Worm (Caenorhabditis elegans) whole organism, L4 larva: ENCODE data around the gene pcp-5.

Source experiments
- D1046.2 ChIP-seq: fragments of 200-800 bp; sonication (Bioruptor generic); IDR thresholded peaks from 2 replicates; pipeline ENCODE4 v1.3.6; 2022; ENCODE audit warnings: missing genetic modification characterization, missing compliant biosample characterization
- F26F4.8 ChIP-seq: fragments of 200-800 bp; sonication (Bioruptor generic); conservative IDR thresholded peaks from 2 replicates; pipeline ENCODE4 v1.3.6; 2022; ENCODE audit warnings: missing genetic modification characterization, missing compliant biosample characterization
- F37D6.2 ChIP-seq: sonication (generic microtip); optimal IDR thresholded peaks from 2 replicates; lab custom pipeline; 2016; ENCODE audit warnings: mild to moderate bottlenecking, missing genetic modification characterization, missing compliant biosample characterization
- R02D3.7 ChIP-seq: fragments of 150-350 bp; sonication (generic microtip); optimal IDR thresholded peaks from 3 replicates; lab custom pipeline; 2014; ENCODE audit warnings: missing biosample characterization, missing genetic modification characterization
- T20F7.1 ChIP-seq: fragments of 200-800 bp; sonication (Bioruptor generic); optimal IDR thresholded peaks from 2 replicates; lab custom pipeline; 2018; ENCODE audit warnings: mild to moderate bottlenecking, missing genetic modification characterization, missing compliant biosample characterization
- aha-1 ChIP-seq: fragments of 150-350 bp; peaks from one replicate; lab custom pipeline; 2014; ENCODE audit warnings: missing biosample characterization, missing genetic modification characterization
- ama-1 ChIP-seq: fragments of 150-350 bp; optimal IDR thresholded peaks from 2 replicates; lab custom pipeline; 2014; ENCODE audit warnings: inconsistent platforms, mixed read lengths
- ceh-32 ChIP-seq: sonication (generic microtip); optimal IDR thresholded peaks from 2 replicates; lab custom pipeline; 2016; ENCODE audit warnings: mild to moderate bottlenecking, missing genetic modification characterization, missing compliant biosample characterization; ENCODE audit not compliant: poor library complexity
- cey-2 ChIP-seq: sonication (generic microtip); optimal IDR thresholded peaks from 3 replicates; lab custom pipeline; 2017; ENCODE audit warnings: missing genetic modification characterization, mild to moderate bottlenecking, missing compliant biosample characterization, antibody characterized with exemption, borderline replicate concordance; ENCODE audit not compliant: insufficient read depth
- daf-16 ChIP-seq, 3 experiments: sonication (generic microtip); optimal IDR thresholded peaks; 2 replicates each; lab custom pipeline; 2016 to 2017; ENCODE audit warnings: missing genetic modification characterization in 3 of 3, missing genetic modification reagents in 3 of 3, mild to moderate bottlenecking in 2 of 3, missing compliant biosample characterization in 2 of 3, missing biosample characterization in 1 of 3, moderate library complexity in 1 of 3
- dmd-6 ChIP-seq: fragments of 200-800 bp; sonication (Bioruptor generic); IDR thresholded peaks from 2 replicates; pipeline ENCODE4 v1.3.6; 2022; ENCODE audit warnings: missing genetic modification reagents, missing genetic modification characterization, missing compliant biosample characterization
- dve-1 ChIP-seq: sonication (generic microtip); optimal IDR thresholded peaks from 2 replicates; lab custom pipeline; 2017; ENCODE audit warnings: antibody characterized with exemption, mild to moderate bottlenecking, missing genetic modification characterization, missing compliant biosample characterization; ENCODE audit not compliant: insufficient read depth
- egl-43 ChIP-seq: fragments of 200-800 bp; sonication (Bioruptor generic); IDR thresholded peaks from 2 replicates; pipeline ENCODE4 v1.3.6; 2022; ENCODE audit warnings: missing genetic modification reagents, missing genetic modification characterization, missing compliant biosample characterization
- fkh-10 ChIP-seq: fragments of 150-350 bp; optimal IDR thresholded peaks from 2 replicates; lab custom pipeline; 2014; ENCODE audit warnings: missing biosample characterization, missing genetic modification reagents, missing genetic modification characterization
- hlh-11 ChIP-seq: fragments of 200-800 bp; sonication (Bioruptor generic); optimal IDR thresholded peaks from 2 replicates; lab custom pipeline; 2018; ENCODE audit warnings: mild to moderate bottlenecking, missing genetic modification characterization, missing compliant biosample characterization
- hlh-30 ChIP-seq: sonication (generic microtip); optimal IDR thresholded peaks from 2 replicates; lab custom pipeline; 2017; ENCODE audit warnings: antibody characterized with exemption, mild to moderate bottlenecking, missing genetic modification characterization, missing compliant biosample characterization; ENCODE audit not compliant: insufficient read depth
- hmg-1.1 ChIP-seq: fragments of 200-800 bp; sonication (Bioruptor generic); IDR thresholded peaks from 2 replicates; pipeline ENCODE4 v1.3.6; 2022; ENCODE audit warnings: missing genetic modification reagents, missing genetic modification characterization, missing compliant biosample characterization
- lin-1 ChIP-seq: fragments of 200-800 bp; sonication (Bioruptor generic); IDR thresholded peaks from 2 replicates; pipeline ENCODE4 v1.3.6; 2022; ENCODE audit warnings: missing genetic modification reagents, missing genetic modification characterization, missing compliant biosample characterization
- lin-13 ChIP-seq: fragments of 150-350 bp; optimal IDR thresholded peaks from 2 replicates; lab custom pipeline; 2014; ENCODE audit warnings: missing biosample characterization, missing genetic modification reagents, missing genetic modification characterization
- lin-39 ChIP-seq: fragments of 150-350 bp; optimal IDR thresholded peaks from 2 replicates; lab custom pipeline; 2014; ENCODE audit warnings: missing biosample characterization, missing genetic modification reagents, missing genetic modification characterization
- lir-3 ChIP-seq: sonication (generic microtip); optimal IDR thresholded peaks from 2 replicates; lab custom pipeline; 2016; ENCODE audit warnings: mild to moderate bottlenecking, missing genetic modification characterization, missing compliant biosample characterization
- lsy-2 ChIP-seq, 2 experiments: fragments of 150-350 bp in 1 of 2; sonication (generic microtip) in 1 of 2; optimal IDR thresholded peaks; 2 replicates each; lab custom pipeline; 2014 to 2017; ENCODE audit warnings: missing biosample characterization in 2 of 2, missing genetic modification characterization in 2 of 2
- mdl-1 ChIP-seq, 2 experiments: fragments of 150-350 bp in 1 of 2; sonication (generic microtip) in 1 of 2; optimal IDR thresholded peaks; 2 replicates each; lab custom pipeline; 2014 to 2017; ENCODE audit warnings: missing biosample characterization in 2 of 2, missing genetic modification characterization in 2 of 2
- mxl-3 ChIP-seq: fragments of 200-800 bp; sonication (Bioruptor generic); optimal IDR thresholded peaks from 2 replicates; lab custom pipeline; 2018; ENCODE audit warnings: mild to moderate bottlenecking, missing genetic modification characterization, missing compliant biosample characterization
- nhr-25 ChIP-seq: sonication (generic microtip); optimal IDR thresholded peaks from 2 replicates; lab custom pipeline; 2017; ENCODE audit warnings: missing genetic modification characterization, mild to moderate bottlenecking, missing compliant biosample characterization, antibody characterized with exemption, moderate library complexity, borderline replicate concordance; ENCODE audit not compliant: insufficient read depth
- nhr-28 ChIP-seq: fragments of 150-350 bp; optimal IDR thresholded peaks from 2 replicates; lab custom pipeline; 2014; ENCODE audit warnings: missing biosample characterization, missing genetic modification characterization
- nhr-48 ChIP-seq: sonication (generic microtip); optimal IDR thresholded peaks from 2 replicates; lab custom pipeline; 2016; ENCODE audit warnings: mild to moderate bottlenecking, missing genetic modification characterization, missing compliant biosample characterization
- pha-4 ChIP-seq, 2 experiments: fragments of 150-350 bp in 1 of 2; fragments of 200-800 bp in 1 of 2; sonication (Bioruptor generic) in 1 of 2; IDR thresholded peaks in 1 of 2; optimal IDR thresholded peaks in 1 of 2; 2 replicates each; pipeline versions ENCODE4 v1.3.6 to Lab custom; 2014 to 2022; ENCODE audit warnings: missing genetic modification characterization in 2 of 2, missing genetic modification reagents in 2 of 2, missing biosample characterization in 1 of 2, missing compliant biosample characterization in 1 of 2
- saeg-2 ChIP-seq: fragments of 200-800 bp; sonication (Bioruptor generic); IDR thresholded peaks from 2 replicates; pipeline ENCODE4 v1.3.6; 2022; ENCODE audit warnings: missing genetic modification reagents, missing genetic modification characterization, missing compliant biosample characterization
- skn-1 ChIP-seq: fragments of 150-350 bp; optimal IDR thresholded peaks from 2 replicates; lab custom pipeline; 2014; ENCODE audit warnings: missing biosample characterization, missing genetic modification characterization
- snpc-4 ChIP-seq: fragments of 150-350 bp; optimal IDR thresholded peaks from 2 replicates; lab custom pipeline; 2014; ENCODE audit warnings: missing biosample characterization, missing genetic modification characterization
- spr-3 ChIP-seq: fragments of 200-800 bp; sonication (Bioruptor generic); optimal IDR thresholded peaks from 2 replicates; lab custom pipeline; 2018; ENCODE audit warnings: mild to moderate bottlenecking, missing genetic modification characterization, missing compliant biosample characterization
- tag-97 ChIP-seq: fragments of 200-800 bp; sonication (Bioruptor generic); IDR thresholded peaks from 2 replicates; pipeline ENCODE4 v1.3.6; 2022; ENCODE audit warnings: missing genetic modification characterization, missing compliant biosample characterization
- unc-39 ChIP-seq: sonication (generic microtip); optimal IDR thresholded peaks from 2 replicates; lab custom pipeline; 2017; ENCODE audit warnings: missing biosample characterization, missing genetic modification characterization
- unc-62 ChIP-seq, 3 experiments: fragments of 150-350 bp in 1 of 3; sonication (generic microtip); optimal IDR thresholded peaks in 2 of 3; peaks in 1 of 3; 1 replicate in 1 of 3; 2 replicates in 2 of 3; lab custom pipeline; 2014 to 2017; ENCODE audit warnings: missing biosample characterization in 3 of 3, missing genetic modification characterization in 3 of 3, missing genetic modification reagents in 3 of 3, missing genotype in 1 of 3
- vab-7 ChIP-seq: fragments of 200-800 bp; sonication (Bioruptor generic); IDR thresholded peaks from 2 replicates; pipeline ENCODE4 v1.3.6; 2022; ENCODE audit warnings: missing genetic modification reagents, missing genetic modification characterization, missing compliant biosample characterization

pcp-5 gene

ce11 chrIII:7911621-7912020 lies 4.2 kb upstream of the pcp-5 start, which contains the start of gene ZK688.7:
Gene ZK688.7 (minus strand): TSS chrIII:7911634.
- TF ChIP-seq nhr-28 (tag; lab: Kevin White, UChicago) = peak; percentile 60
- peak; percentile 56 for TF ChIP-seq hlh-11 (tag; lab: Kevin White, UChicago)
- no peak for TF ChIP-seq saeg-2 (GFP tag; lab: Robert Waterston, UW)
- TF ChIP-seq F26F4.8 (GFP tag; lab: Robert Waterston, UW) = no peak
- peak; percentile 86 for TF ChIP-seq hlh-30
- TF ChIP-seq ceh-32 (tag; lab: Kevin White, UChicago) = no peak
- peak; percentile 60 for TF ChIP-seq dve-1
- TF ChIP-seq T20F7.1 (GFP tag; lab: Kevin White, UChicago) = peak; percentile 2
- TF ChIP-seq mdl-1 (tag; optimal IDR thresholded peaks at IDR 0.05; lab: Kevin White, UChicago) = peak in 1 of 2 experiments; percentile 47
- peak in 1 of 2 experiments; percentile 87 for TF ChIP-seq unc-62 (GFP tag; optimal IDR thresholded peaks at IDR 0.05 in 1 of 2; lab: Kevin White, UChicago)
- no peak for TF ChIP-seq unc-62 (tag; optimal IDR thresholded peaks at IDR 0.05; lab: Kevin White, UChicago)
- no peak for TF ChIP-seq tag-97 (GFP tag; lab: Robert Waterston, UW)
- no peak for TF ChIP-seq daf-16 (GFP tag; optimal IDR thresholded peaks at IDR 0.05; lab: Kevin White, UChicago)
- peak; percentile 84 for TF ChIP-seq daf-16 (tag; optimal IDR thresholded peaks at IDR 0.05; lab: Kevin White, UChicago)
- no peak for TF ChIP-seq fkh-10 (GFP tag; lab: Kevin White, UChicago)
- no peak for TF ChIP-seq snpc-4
- TF ChIP-seq mxl-3 (GFP tag; lab: Kevin White, UChicago) = peak; percentile 31
- TF ChIP-seq unc-39 = no peak
- peak in 1 of 2 experiments; percentile 29 for TF ChIP-seq lsy-2 (tag; optimal IDR thresholded peaks at IDR 0.05; lab: Kevin White, UChicago)
- TF ChIP-seq, all 104 proteins: peak for 10

ce11 chrIII:7909263-7909662 lies 1.8 kb upstream of the pcp-5 start, which contains the start of gene ZK688.1:
Gene ZK688.1 (plus strand): TSS chrIII:7909563.
- no peak for TF ChIP-seq dmd-6
- no peak for TF ChIP-seq R02D3.7 (tag; lab: Kevin White, UChicago)
- no peak for TF ChIP-seq F37D6.2 (tag; lab: Kevin White, UChicago)
- TF ChIP-seq hlh-11 (tag; lab: Kevin White, UChicago) = no peak
- no peak for TF ChIP-seq vab-7 (GFP tag; lab: Robert Waterston, UW)
- TF ChIP-seq lin-39 (tag; lab: Kevin White, UChicago) = no peak
- no peak for TF ChIP-seq ama-1 (lab: Kevin White, UChicago)
- no peak for TF ChIP-seq D1046.2 (GFP tag; lab: Robert Waterston, UW)
- no peak for TF ChIP-seq snpc-4
- no peak for TF ChIP-seq nhr-48 (tag; lab: Kevin White, UChicago)
- TF ChIP-seq pha-4 (GFP tag; IDR thresholded peaks at IDR 0.05; lab: Robert Waterston, UW) = no peak
- no peak for TF ChIP-seq pha-4 (tag; optimal IDR thresholded peaks at IDR 0.05; lab: Kevin White, UChicago)

ce11 chrIII:7903427-7903826 lies 4.0 kb downstream of the pcp-5 start:
- TF ChIP-seq F37D6.2 (tag; lab: Kevin White, UChicago) (no peak), ceh-32 (tag; lab: Kevin White, UChicago) (no peak), lsy-2 (tag; optimal IDR thresholded peaks at IDR 0.05; lab: Kevin White, UChicago) (no peak), hlh-11 (tag; lab: Kevin White, UChicago) (no peak), spr-3 (GFP tag; lab: Kevin White, UChicago) (no peak), unc-62 (GFP tag; optimal IDR thresholded peaks at IDR 0.05 in 1 of 2; lab: Kevin White, UChicago) (peak in 1 of 2 experiments; percentile 91), unc-62 (tag; optimal IDR thresholded peaks at IDR 0.05; lab: Kevin White, UChicago) (no peak), nhr-25 (tag; lab: Kevin White, UChicago) (no peak), skn-1 (tag; lab: Kevin White, UChicago) (no peak), egl-43 (GFP tag; lab: Robert Waterston, UW) (no peak), aha-1 (peak; percentile 43), lin-13 (GFP tag; lab: Kevin White, UChicago) (no peak), cey-2 (no peak), lir-3 (tag; lab: Kevin White, UChicago) (no peak), hmg-1.1 (GFP tag; lab: Robert Waterston, UW) (no peak), hlh-30 (no peak), lin-1 (GFP tag; lab: Robert Waterston, UW) (no peak)
